Worm (Caenorhabditis elegans): ENCODE results near the gene gss-1.
"Not testable (repeated sequence)": the region's sequence is repeated elsewhere in the genome, so short reads cannot be mapped to it uniquely, and the experiment has no call there.

gss-1 gene

ce11 chrII:9411497-9411896 is 4.7 kb downstream of the gss-1 start, which contains the start of gene M176.9:
Gene M176.9, minus strand, starts transcription at chrII:9411597.
- TF ChIP-seq snpc-4 (tag; optimal IDR thresholded peaks at IDR 0.05) = no peak
- no peak for TF ChIP-seq ceh-44 (GFP tag; IDR thresholded peaks at IDR 0.05)
- TF ChIP-seq dpl-1 (GFP tag; optimal IDR thresholded peaks at IDR 0.05) = no peak
- no peak for TF ChIP-seq lin-39 (tag; optimal IDR thresholded peaks at IDR 0.05)
- no peak for TF ChIP-seq pha-4 (GFP tag; IDR thresholded peaks at IDR 0.05)
- no peak for TF ChIP-seq pha-4 (tag; optimal IDR thresholded peaks at IDR 0.05)
- TF ChIP-seq ceh-82 (tag; optimal IDR thresholded peaks at IDR 0.05) = no peak
- no peak for TF ChIP-seq nhr-41 (GFP tag; IDR thresholded peaks at IDR 0.05)
- TF ChIP-seq pqm-1 (tag; optimal IDR thresholded peaks at IDR 0.05) = no peak

- no peak for TF ChIP-seq pqm-1 (tag; optimal IDR thresholded peaks at IDR 0.05)
- TF ChIP-seq unc-62 (GFP tag; optimal IDR thresholded peaks at IDR 0.05 in 1 of 2) = peak in 1 of 2 experiments; percentile 42
- TF ChIP-seq unc-62 (tag; optimal IDR thresholded peaks at IDR 0.05) = no peak
These were observed 8.8 kb downstream of the gss-1 start, which contains the start of gene arrd-2 for ce11 chrII:9407469-9407868. Gene arrd-2, plus strand, starts transcription at chrII:9407769.

ce11 chrII:9407020-9407419 is 9.2 kb downstream of the gss-1 start, which contains the start of gene mpz-6:
Gene mpz-6, minus strand, starts transcription at chrII:9407120.
- TF ChIP-seq hlh-30 (tag; optimal IDR thresholded peaks at IDR 0.05; ENCODE audit: insufficient read depth) (no peak), jun-1 (tag; optimal IDR thresholded peaks at IDR 0.05) (no peak), lin-1 (GFP tag; IDR thresholded peaks at IDR 0.05) (no peak), ama-1 (optimal IDR thresholded peaks at IDR 0.05) (no peak)

- TF ChIP-seq unc-62 (GFP tag; optimal IDR thresholded peaks at IDR 0.05 in 1 of 2) = peak in 1 of 2 experiments; percentile 53
- not testable (repeated sequence) for TF ChIP-seq unc-62 (tag; optimal IDR thresholded peaks at IDR 0.05)
These were observed 11.2 kb downstream of the gss-1 start for ce11 chrII:9405013-9405412.

DNA sequence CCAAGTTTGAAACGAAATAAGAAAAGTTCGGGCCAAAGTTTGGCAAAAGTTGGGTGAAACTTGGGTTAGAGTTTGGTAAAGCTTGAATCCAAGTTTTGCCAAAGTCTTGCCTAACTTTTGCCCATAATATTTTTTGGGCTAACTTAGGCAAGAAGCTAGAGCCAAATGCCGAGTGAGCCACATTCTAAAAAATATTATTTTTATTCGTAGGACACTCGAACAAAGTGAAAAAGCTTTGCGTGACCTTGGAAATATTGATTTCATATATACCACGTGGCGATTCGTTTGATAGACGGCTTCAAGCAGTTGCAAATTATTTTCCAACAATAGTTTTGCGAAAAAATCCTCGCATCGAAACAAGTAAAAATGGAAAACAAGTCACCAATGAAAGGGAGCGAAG is 12.4 kb downstream of the gss-1 start, which contains the start of gene Y51B9A.5:
Gene Y51B9A.5 (plus strand): TSS at position 301 of the 400 bp plus-strand sequence.
- no peak for TF ChIP-seq zip-11 (GFP tag; IDR thresholded peaks at IDR 0.05)
- TF ChIP-seq ceh-28 (tag; optimal IDR thresholded peaks at IDR 0.05) = no peak
- no peak for TF ChIP-seq nhr-41 (GFP tag; IDR thresholded peaks at IDR 0.05)
- TF ChIP-seq tra-1 (GFP tag; IDR thresholded peaks at IDR 0.05) = no peak
- TF ChIP-seq snpc-1.2 (GFP tag; IDR thresholded peaks at IDR 0.05) = no peak
- no peak for TF ChIP-seq hlh-30 (tag; optimal IDR thresholded peaks at IDR 0.05; ENCODE audit: insufficient read depth)
- TF ChIP-seq mxl-2 (GFP tag; conservative IDR thresholded peaks at IDR 0.05) = no peak
- TF ChIP-seq set-16 (GFP tag; IDR thresholded peaks at IDR 0.05) = no peak
- TF ChIP-seq ztf-11 (tag; optimal IDR thresholded peaks at IDR 0.05) = no peak
- no peak for TF ChIP-seq pqm-1 (tag; optimal IDR thresholded peaks at IDR 0.05)
- TF ChIP-seq unc-130 (GFP tag; optimal IDR thresholded peaks at IDR 0.05) = no peak

- TF ChIP-seq nhr-237 (tag; optimal IDR thresholded peaks at IDR 0.05) (no peak), aha-1 (tag) (peak; percentile 35)
These were observed 13.1 kb downstream of the gss-1 start, which contains the start of gene Y51B9A.6 for ce11 chrII:9403087-9403486. Gene Y51B9A.6, minus strand, starts transcription at chrII:9403187.

DNA sequence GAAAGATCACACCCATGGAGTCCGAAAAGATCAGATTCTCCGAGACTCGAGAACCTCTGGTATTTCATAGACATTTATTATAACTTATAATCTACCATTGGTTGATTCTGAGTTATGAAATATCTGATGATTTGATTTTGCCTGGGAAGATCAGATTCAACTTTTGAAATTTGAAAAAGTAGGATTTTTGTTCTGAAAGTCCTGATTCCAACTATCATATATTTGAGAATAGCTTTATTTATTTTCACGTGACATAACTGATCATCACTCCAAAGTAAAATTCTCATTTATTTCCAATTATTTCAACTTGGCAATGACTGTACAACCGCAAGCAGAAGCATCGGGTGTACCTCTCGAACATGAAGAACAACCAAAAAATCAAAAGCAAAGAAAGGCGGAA is 16.5 kb downstream of the gss-1 start, which contains the start of gene Y51B9A.7:
Gene Y51B9A.7 (plus strand): TSS at position 301 of the 400 bp plus-strand sequence.
- TF ChIP-seq ces-1 (GFP tag; optimal IDR thresholded peaks at IDR 0.05) (no peak), spr-3 (GFP tag; optimal IDR thresholded peaks at IDR 0.05) (no peak), F37D6.2 (tag; optimal IDR thresholded peaks at IDR 0.05) (no peak), ama-1 (optimal IDR thresholded peaks at IDR 0.05) (no peak), mes-2 (tag; optimal IDR thresholded peaks at IDR 0.05; ENCODE audit: poor library complexity, severe bottlenecking) (no peak), mdl-1 (tag; optimal IDR thresholded peaks at IDR 0.05) (no peak)

Data from whole organism, L4 larva.